Worm (Caenorhabditis elegans): ENCODE data around the gene F32G8.3.

DNA sequence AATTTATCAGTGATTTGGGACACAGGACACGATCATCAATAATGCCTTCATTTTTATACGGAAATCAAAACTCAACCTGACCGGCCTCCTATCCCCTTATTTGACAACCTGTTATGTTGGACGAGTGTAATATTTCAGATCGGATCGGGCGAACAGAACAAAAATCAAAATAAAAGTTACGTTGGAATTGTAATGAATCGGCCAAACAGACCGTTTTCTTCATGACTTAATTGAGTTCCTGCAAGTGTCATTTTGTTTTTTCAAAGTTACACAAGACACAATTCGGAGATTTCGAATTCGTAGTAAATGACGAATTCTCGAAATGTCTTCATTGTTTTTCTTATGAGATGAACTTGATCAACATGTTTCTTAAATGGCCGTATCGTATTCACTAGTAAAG lies at the start of gene F32G8.3:
- TF ChIP-seq sea-2 (GFP tag; optimal IDR thresholded peaks at IDR 0.05) (no peak), nhr-76 (tag; optimal IDR thresholded peaks at IDR 0.05) (no peak), ceh-28 (tag; optimal IDR thresholded peaks at IDR 0.05) (no peak), ztf-4 (tag; optimal IDR thresholded peaks at IDR 0.05) (no peak), hmg-11 (tag; optimal IDR thresholded peaks at IDR 0.05) (no peak), pqm-1 (tag; optimal IDR thresholded peaks at IDR 0.05) (no peak), nhr-25 (tag; optimal IDR thresholded peaks at IDR 0.05) (no peak), lsy-12 (tag; optimal IDR thresholded peaks at IDR 0.05) (no peak), skn-1 (tag; optimal IDR thresholded peaks at IDR 0.05) (no peak), nhr-43 (tag; optimal IDR thresholded peaks at IDR 0.05; ENCODE audit: poor library complexity, severe bottlenecking) (no peak), tbx-2 (tag; optimal IDR thresholded peaks at IDR 0.05) (no peak)

Data from whole organism, L3 larva.